Worm (Caenorhabditis elegans): ENCODE measurements around the gene irld-48.

DNA sequence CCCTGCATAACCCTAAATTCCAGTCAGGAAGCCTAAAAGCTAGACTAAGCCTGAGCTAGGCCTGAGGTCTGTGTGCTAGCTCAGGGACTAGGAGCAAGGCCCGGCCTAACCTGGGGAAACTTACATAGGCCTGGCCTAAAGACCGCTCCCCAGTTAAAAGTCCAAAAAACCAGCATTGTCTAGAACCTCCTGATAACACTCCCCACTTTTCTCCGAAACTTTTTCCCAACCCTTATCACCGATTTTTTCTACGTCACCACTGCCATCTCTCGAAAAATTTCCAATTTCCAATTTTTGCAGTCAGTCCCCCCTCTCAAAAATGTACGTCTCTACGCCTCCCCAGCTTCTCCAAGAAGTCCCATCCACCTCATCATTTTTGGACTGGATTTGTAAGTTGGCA, 32.2 kb upstream of the irld-48 start, which contains the start of gene ZK355.2:
- TF ChIP-seq mdl-1 (tag; optimal IDR thresholded peaks at IDR 0.05) (no peak), ama-1 (optimal IDR thresholded peaks at IDR 0.05) (no peak), nhr-6 (tag; optimal IDR thresholded peaks at IDR 0.05) (no peak), nhr-77 (tag; optimal IDR thresholded peaks at IDR 0.05) (no peak), unc-39 (tag; optimal IDR thresholded peaks at IDR 0.05) (no peak), snpc-4 (tag; optimal IDR thresholded peaks at IDR 0.05) (no peak), unc-62 (GFP tag; optimal IDR thresholded peaks at IDR 0.05) (no peak), sem-4 (tag; optimal IDR thresholded peaks at IDR 0.05) (no peak), nhr-237 (tag; optimal IDR thresholded peaks at IDR 0.05) (no peak)
